Fruit fly (Drosophila melanogaster): Measurements from ENCODE around the gene CG4793.

CG4793 gene

dm6 chr2L:15909826-15910225 lies 13.4 kb upstream of the CG4793 start (continued):
- TF ChIP-seq CG12659 (GFP tag; optimal IDR thresholded peaks at IDR 0.05) (no peak), odd (GFP tag; optimal IDR thresholded peaks at IDR 0.05) (no peak), tx (GFP tag; optimal IDR thresholded peaks at IDR 0.05) (no peak), h (optimal IDR thresholded peaks at IDR 0.05) (no peak), ac (GFP tag; optimal IDR thresholded peaks at IDR 0.05) (no peak), Myb (GFP tag; optimal IDR thresholded peaks at IDR 0.05) (no peak), CG15601 (tag; optimal IDR thresholded peaks at IDR 0.05) (no peak), CG11456 (GFP tag; IDR thresholded peaks at IDR 0.05) (no peak), CG9215 (GFP tag; IDR thresholded peaks at IDR 0.05) (no peak), CG16815 (GFP tag; optimal IDR thresholded peaks at IDR 0.05) (no peak), chm (GFP tag; IDR thresholded peaks at IDR 0.05) (no peak; the same call in 1 of the 2 replicates), ap (GFP tag; IDR thresholded peaks at IDR 0.05) (no peak), Meics (GFP tag; optimal IDR thresholded peaks at IDR 0.05) (peak; percentile 10), kay (GFP tag; optimal IDR thresholded peaks at IDR 0.05) (no peak), CG2199 (GFP tag; IDR thresholded peaks at IDR 0.05) (0 out of 3 replicates have a peak, but pooled peaks have one; percentile 54), luna (GFP tag; optimal IDR thresholded peaks at IDR 0.05) (no peak), BtbVII (GFP tag; optimal IDR thresholded peaks at IDR 0.05) (peak; percentile 46), ATbp (GFP tag; optimal IDR thresholded peaks at IDR 0.05) (no peak), CG4360 (GFP tag; IDR thresholded peaks at IDR 0.05) (no peak), Poxn (GFP tag; IDR thresholded peaks at IDR 0.05) (no peak), CG7928 (GFP tag; optimal IDR thresholded peaks at IDR 0.05) (no peak), Lpt (GFP tag; optimal IDR thresholded peaks at IDR 0.05) (no peak), CG34224 (GFP tag; IDR thresholded peaks at IDR 0.05; ENCODE audit: partially characterized antibody) (peak; percentile 53; the same call in 1 of the 3 replicates), Mad (GFP tag; optimal IDR thresholded peaks at IDR 0.05) (no peak), pan (optimal IDR thresholded peaks at IDR 0.05) (no peak), pan (GFP tag; optimal IDR thresholded peaks at IDR 0.05 in 1 of 2, IDR thresholded peaks at IDR 0.05 in 1 of 2) (peak in 1 of 2 experiments; percentile 55), Sox100B (GFP tag; optimal IDR thresholded peaks at IDR 0.05) (no peak), kah (GFP tag; optimal IDR thresholded peaks at IDR 0.05) (no peak), hb (GFP tag; IDR thresholded peaks at IDR 0.05; ENCODE audit: partially characterized antibody) (no peak), CG12744 (GFP tag; optimal IDR thresholded peaks at IDR 0.05) (no peak), NK7.1 (GFP tag; optimal IDR thresholded peaks at IDR 0.05) (no peak), Hey (tag; optimal IDR thresholded peaks at IDR 0.05) (peak; percentile 21), twi (tag; optimal IDR thresholded peaks at IDR 0.05) (no peak), slbo (GFP tag; IDR thresholded peaks at IDR 0.05) (no peak), amos (GFP tag; IDR thresholded peaks at IDR 0.05; ENCODE audit: partially characterized antibody) (no peak; the same call in 1 of the 2 replicates), CG30020 (tag; optimal IDR thresholded peaks at IDR 0.05) (no peak), Dll (GFP tag; IDR thresholded peaks at IDR 0.05; ENCODE audit: partially characterized antibody) (no peak), sr (GFP tag; IDR thresholded peaks at IDR 0.05) (no peak), CG18476 (GFP tag; optimal IDR thresholded peaks at IDR 0.05) (no peak), CG11723 (GFP tag; optimal IDR thresholded peaks at IDR 0.05) (no peak), Dref (GFP tag; IDR thresholded peaks at IDR 0.05) (no peak), CG14710 (tag; optimal IDR thresholded peaks at IDR 0.05) (no peak), Dbx (GFP tag; IDR thresholded peaks at IDR 0.05) (peak; percentile 55; the same call in 1 of the 3 replicates), Pdp1 (GFP tag; optimal IDR thresholded peaks at IDR 0.05) (peak in 1 of 2 experiments; percentile 36), dm (GFP tag; optimal IDR thresholded peaks at IDR 0.05) (no peak), sens-2 (GFP tag; IDR thresholded peaks at IDR 0.05) (no peak), ro (GFP tag; IDR thresholded peaks at IDR 0.05) (no peak), sna (GFP tag; IDR thresholded peaks at IDR 0.05; ENCODE audit: partially characterized antibody) (no peak), CG3163 (GFP tag; optimal IDR thresholded peaks at IDR 0.05) (no peak), D19A (tag; optimal IDR thresholded peaks at IDR 0.05) (no peak), oc (tag; optimal IDR thresholded peaks at IDR 0.05) (peak; percentile 73), D (optimal IDR thresholded peaks at IDR 0.05) (no peak), D (GFP tag; optimal IDR thresholded peaks at IDR 0.05) (no peak)

Data from whole organism, embryonic.